Worm (Caenorhabditis elegans): ENCODE data around the gene C10E2.2.

DNA sequence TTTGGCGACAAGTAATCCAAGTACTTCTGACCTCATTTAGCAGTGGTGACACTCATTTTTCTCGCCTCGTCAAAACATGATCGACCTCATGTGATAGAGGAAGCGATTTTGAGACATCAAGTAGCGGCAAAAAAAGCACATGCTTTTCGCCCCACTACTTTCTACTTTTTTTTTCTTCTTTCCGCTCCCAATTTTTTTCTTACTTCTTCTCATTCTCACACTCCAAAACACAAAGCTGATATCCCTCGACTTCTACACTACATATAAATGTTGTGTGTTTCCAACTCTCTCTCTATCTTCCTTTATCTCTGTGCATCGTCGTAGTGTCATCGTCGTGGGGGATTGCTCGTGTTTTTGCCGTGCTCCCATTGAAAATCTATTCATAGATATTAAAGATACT, 12.8 kb upstream of the C10E2.2 start:
- no peak for TF ChIP-seq madf-2 (tag; optimal IDR thresholded peaks at IDR 0.05)
- no peak for TF ChIP-seq dmd-4 (tag; optimal IDR thresholded peaks at IDR 0.05; ENCODE audit: borderline replicate concordance)
- TF ChIP-seq ceh-22 (tag; optimal IDR thresholded peaks at IDR 0.05): no peak
- TF ChIP-seq pqm-1 (tag; optimal IDR thresholded peaks at IDR 0.05): no peak
- TF ChIP-seq ceh-19 (GFP tag; optimal IDR thresholded peaks at IDR 0.05): no peak
- TF ChIP-seq nhr-11 (tag; optimal IDR thresholded peaks at IDR 0.05): no peak
- TF ChIP-seq elt-4 (tag; optimal IDR thresholded peaks at IDR 0.05): no peak
